Fruit fly (Drosophila melanogaster): ENCODE measurements around the gene Nedd8.

Nedd8 gene

DNA sequence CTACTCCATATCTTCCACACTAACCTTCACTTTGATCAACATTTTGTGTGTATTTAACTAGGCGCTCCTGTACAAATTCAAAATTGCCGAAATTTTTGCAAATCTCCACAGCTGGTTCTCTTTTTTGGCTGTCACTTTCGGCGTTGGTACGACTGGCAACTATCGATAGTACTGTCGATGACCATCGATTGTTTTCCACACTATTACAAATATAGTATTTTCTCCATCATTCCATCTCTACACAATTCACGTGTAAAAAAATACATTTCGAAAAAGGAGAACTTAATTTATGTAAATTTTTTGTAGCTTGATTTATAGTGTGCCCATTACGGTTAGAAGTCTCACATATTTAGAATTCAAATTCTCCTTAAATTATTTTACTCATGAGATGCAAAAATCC is at the start of gene Nedd8:
TSS of gene Nedd8 (minus strand) at position 164 of the 400 bp plus-strand sequence.
- TF ChIP-seq bbx (GFP tag; IDR thresholded peaks at IDR 0.05; ENCODE audit: partially characterized antibody) (peak; percentile 91), lola (GFP tag; optimal IDR thresholded peaks at IDR 0.05) (no peak), tin (GFP tag; optimal IDR thresholded peaks at IDR 0.05) (no peak), peb (GFP tag; IDR thresholded peaks at IDR 0.05) (no peak), CG15514 (GFP tag; optimal IDR thresholded peaks at IDR 0.05) (peak; percentile 91), cato (GFP tag; optimal IDR thresholded peaks at IDR 0.05; ENCODE audit: borderline replicate concordance) (no peak), Ssrp (tag; optimal IDR thresholded peaks at IDR 0.05) (no peak), CG7745 (tag; optimal IDR thresholded peaks at IDR 0.05) (no peak), CG11560 (tag; IDR thresholded peaks at IDR 0.05) (no peak), CG12104 (GFP tag; optimal IDR thresholded peaks at IDR 0.05) (no peak), seq (GFP tag; IDR thresholded peaks at IDR 0.05) (no peak), fd102C (GFP tag; optimal IDR thresholded peaks at IDR 0.05) (no peak), CG18599 (GFP tag; optimal IDR thresholded peaks at IDR 0.05) (no peak), CG4730 (GFP tag; IDR thresholded peaks at IDR 0.05) (no peak), inv (GFP tag; IDR thresholded peaks at IDR 0.05; ENCODE audit: partially characterized antibody) (peak; percentile 76), CG14710 (tag; optimal IDR thresholded peaks at IDR 0.05) (peak; percentile 30), CG17361 (GFP tag; IDR thresholded peaks at IDR 0.05) (no peak), CG3407 (GFP tag; optimal IDR thresholded peaks at IDR 0.05) (no peak), ERR (GFP tag; optimal IDR thresholded peaks at IDR 0.05) (no peak), Dp (GFP tag; optimal IDR thresholded peaks at IDR 0.05) (peak; percentile 70), Sry-δ (GFP tag; optimal IDR thresholded peaks at IDR 0.05) (peak; percentile 90), CkIIα-i1 (GFP tag; IDR thresholded peaks at IDR 0.05) (no peak), lbe (GFP tag; optimal IDR thresholded peaks at IDR 0.05) (no peak), disco-r (GFP tag; optimal IDR thresholded peaks at IDR 0.05) (no peak), B-H2 (GFP tag; optimal IDR thresholded peaks at IDR 0.05) (peak; percentile 22), CG9797 (GFP tag; optimal IDR thresholded peaks at IDR 0.05) (peak; percentile 76), Camta (GFP tag; optimal IDR thresholded peaks at IDR 0.05) (no peak), CG9932 (GFP tag; IDR thresholded peaks at IDR 0.05) (peak; percentile 30; the same call in 1 of the 2 replicates), CG8944 (GFP tag; optimal IDR thresholded peaks at IDR 0.05) (no peak), mam (GFP tag; optimal IDR thresholded peaks at IDR 0.05) (no peak), cwo (GFP tag; optimal IDR thresholded peaks at IDR 0.05) (no peak), ewg (GFP tag; optimal IDR thresholded peaks at IDR 0.05) (no peak), Myb (GFP tag; optimal IDR thresholded peaks at IDR 0.05) (peak; percentile 68), CG11093 (GFP tag; IDR thresholded peaks at IDR 0.05) (no peak), Dad (GFP tag; optimal IDR thresholded peaks at IDR 0.05) (no peak), CG34224 (GFP tag; IDR thresholded peaks at IDR 0.05; ENCODE audit: partially characterized antibody) (peak; percentile 84), luna (GFP tag; optimal IDR thresholded peaks at IDR 0.05) (no peak), CG7372 (GFP tag; IDR thresholded peaks at IDR 0.05) (no peak), Dref (GFP tag; IDR thresholded peaks at IDR 0.05) (peak; percentile 91), CG6765 (GFP tag; optimal IDR thresholded peaks at IDR 0.05) (no peak), CG18764 (GFP tag; optimal IDR thresholded peaks at IDR 0.05) (no peak), CG18262 (tag; optimal IDR thresholded peaks at IDR 0.05) (no peak), ase (GFP tag; IDR thresholded peaks at IDR 0.05) (no peak), fru (optimal IDR thresholded peaks at IDR 0.05) (no peak), sc (optimal IDR thresholded peaks at IDR 0.05) (no peak), sc (GFP tag; optimal IDR thresholded peaks at IDR 0.05) (no peak), org-1 (GFP tag; optimal IDR thresholded peaks at IDR 0.05) (no peak), psq (GFP tag; optimal IDR thresholded peaks at IDR 0.05) (no peak), trem (tag; optimal IDR thresholded peaks at IDR 0.05) (peak; percentile 48), ab (GFP tag; optimal IDR thresholded peaks at IDR 0.05) (no peak), rib (GFP tag; IDR thresholded peaks at IDR 0.05) (0 out of 2 replicates have a peak, but pooled peaks have one; percentile 28), lov (optimal IDR thresholded peaks at IDR 0.05) (no peak), lov (GFP tag; IDR thresholded peaks at IDR 0.05) (no peak)

Measured in whole organism, embryonic.